Worm (Caenorhabditis elegans): ENCODE results near the gene znf-598.
"Not testable (repeated sequence)": the region's sequence is repeated elsewhere in the genome, so short reads cannot be mapped to it uniquely, and the experiment has no call there.

The znf-598 gene

DNA sequence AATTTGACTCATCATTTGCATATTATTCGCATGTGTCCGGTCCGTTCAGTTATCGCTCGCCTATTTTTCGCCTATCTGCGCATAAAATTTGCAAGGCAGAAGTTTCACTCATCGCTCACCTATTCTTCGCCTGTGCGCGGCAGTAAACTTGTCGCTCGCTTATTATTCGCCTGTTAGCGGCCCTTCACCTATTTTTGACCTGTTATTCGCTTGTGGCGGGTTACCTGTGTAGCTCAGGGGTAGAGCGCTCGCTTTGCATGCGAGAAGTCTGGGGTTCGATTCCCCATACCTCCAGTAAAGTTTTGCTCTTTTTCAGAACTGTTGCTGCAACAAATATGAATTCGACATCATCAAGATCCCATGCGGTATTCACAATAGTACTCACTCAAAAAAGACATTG lies 24.2 kb upstream of the znf-598 start:
- TF ChIP-seq nhr-48 (tag; optimal IDR thresholded peaks at IDR 0.05) = peak; percentile 10
- TF ChIP-seq hif-1 (tag; optimal IDR thresholded peaks at IDR 0.05) = peak in 1 of 2 experiments; percentile 14
- peak; percentile 49 for TF ChIP-seq mes-2 (tag; optimal IDR thresholded peaks at IDR 0.05; ENCODE audit: poor library complexity, severe bottlenecking)
- peak; percentile 92 to 96; a peak in 3 of 4 replicates for TF ChIP-seq madf-5 (GFP tag; IDR thresholded peaks at IDR 0.05)
- TF ChIP-seq hlh-11 (tag; optimal IDR thresholded peaks at IDR 0.05) = peak; percentile 30
- TF ChIP-seq daf-19 (GFP tag; conservative IDR thresholded peaks at IDR 0.05) = peak; percentile 83
- peak; percentile 91 for TF ChIP-seq pha-4 (GFP tag; IDR thresholded peaks at IDR 0.05)
- not testable (repeated sequence) for TF ChIP-seq pha-4 (tag; optimal IDR thresholded peaks at IDR 0.05)
- TF ChIP-seq dmd-6 (GFP tag; IDR thresholded peaks at IDR 0.05) = peak; percentile 62
- peak in 1 of 2 experiments; percentile 61 for TF ChIP-seq daf-16 (GFP tag; optimal IDR thresholded peaks at IDR 0.05)
- TF ChIP-seq daf-16 (tag; optimal IDR thresholded peaks at IDR 0.05) = peak; percentile 24
- TF ChIP-seq ctbp-1 (GFP tag; IDR thresholded peaks at IDR 0.05) = peak; percentile 88
- TF ChIP-seq Y105C5A.15 (GFP tag; IDR thresholded peaks at IDR 0.05) = peak; percentile 91
- peak; percentile 89 for TF ChIP-seq lin-1 (GFP tag; IDR thresholded peaks at IDR 0.05)
- TF ChIP-seq spr-3 (GFP tag; optimal IDR thresholded peaks at IDR 0.05) = peak; percentile 67
- peak; percentile 29 for TF ChIP-seq aha-1 (tag)
- peak; percentile 25 for TF ChIP-seq spr-1 (tag; optimal IDR thresholded peaks at IDR 0.05)
- peak; percentile 83 for TF ChIP-seq nhr-111 (GFP tag; optimal IDR thresholded peaks at IDR 0.05)
- TF ChIP-seq hmg-1.1 (GFP tag; IDR thresholded peaks at IDR 0.05) = peak; percentile 72
- TF ChIP-seq mdt-29 (GFP tag; IDR thresholded peaks at IDR 0.05) = peak; percentile 61
- 0 out of 2 replicates have a peak, but pooled peaks have one; percentile 63 for TF ChIP-seq Y75B8A.6 (GFP tag; IDR thresholded peaks at IDR 0.05)
- peak; percentile 38 for TF ChIP-seq unc-130 (GFP tag; optimal IDR thresholded peaks at IDR 0.05)
- TF ChIP-seq lin-38 (GFP tag; IDR thresholded peaks at IDR 0.05) = peak; percentile 81
- TF ChIP-seq arid-1 (GFP tag; conservative IDR thresholded peaks at IDR 0.05) = peak; percentile 90
- TF ChIP-seq php-3 (GFP tag; IDR thresholded peaks at IDR 0.05) = peak; percentile 70
- peak; percentile 75; the same call in 1 of the 2 replicates for TF ChIP-seq mxl-2 (GFP tag; conservative IDR thresholded peaks at IDR 0.05)
- 0 out of 2 replicates have a peak, but pooled peaks have one; percentile 45 for TF ChIP-seq lin-29 (GFP tag; IDR thresholded peaks at IDR 0.05)
- peak; percentile 89 for TF ChIP-seq tra-1 (GFP tag; IDR thresholded peaks at IDR 0.05)
- peak; percentile 97 for TF ChIP-seq F26F4.8 (GFP tag; conservative IDR thresholded peaks at IDR 0.05)
- peak; percentile 9 for TF ChIP-seq gei-8 (GFP tag; optimal IDR thresholded peaks at IDR 0.05)
- TF ChIP-seq ceh-20 (GFP tag; IDR thresholded peaks at IDR 0.05) = peak; percentile 40; the same call in 1 of the 2 replicates
- peak; percentile 97 for TF ChIP-seq egl-43 (GFP tag; IDR thresholded peaks at IDR 0.05)
- peak; percentile 22 for TF ChIP-seq mxl-3 (GFP tag; optimal IDR thresholded peaks at IDR 0.05)
- peak; percentile 86 for TF ChIP-seq madf-9 (GFP tag; conservative IDR thresholded peaks at IDR 0.05)
- peak; percentile 78; the same call in 1 of the 2 replicates for TF ChIP-seq saeg-2 (GFP tag; IDR thresholded peaks at IDR 0.05)
- TF ChIP-seq nhr-41 (GFP tag; IDR thresholded peaks at IDR 0.05) = peak; percentile 88; the same call in 1 of the 2 replicates
- TF ChIP-seq D1046.2 (GFP tag; IDR thresholded peaks at IDR 0.05) = peak; percentile 85; the same call in 1 of the 2 replicates
- TF ChIP-seq dmd-9 (GFP tag; IDR thresholded peaks at IDR 0.05) = peak; percentile 87
- peak; percentile 96 for TF ChIP-seq F44E2.7 (GFP tag; IDR thresholded peaks at IDR 0.05)
- peak; percentile 42 for TF ChIP-seq rbr-2 (tag; optimal IDR thresholded peaks at IDR 0.05)
- TF ChIP-seq ceh-44 (GFP tag; IDR thresholded peaks at IDR 0.05) = peak; percentile 95
- peak; percentile 98 for TF ChIP-seq lim-7 (GFP tag; IDR thresholded peaks at IDR 0.05)
- peak; percentile 74 for TF ChIP-seq T26A8.4 (GFP tag; IDR thresholded peaks at IDR 0.05)
- peak; percentile 72; the same call in 1 of the 2 replicates for TF ChIP-seq snpc-1.2 (GFP tag; IDR thresholded peaks at IDR 0.05)
- peak; percentile 89 for TF ChIP-seq Y48G9A.11 (GFP tag; IDR thresholded peaks at IDR 0.05)
- peak; percentile 98 for TF ChIP-seq dmd-8 (GFP tag; IDR thresholded peaks at IDR 0.05)
- TF ChIP-seq set-16 (GFP tag; IDR thresholded peaks at IDR 0.05) = peak; percentile 53; the same call in 1 of the 2 replicates
- peak; percentile 94 for TF ChIP-seq vab-7 (GFP tag; IDR thresholded peaks at IDR 0.05)

All from whole organism, L4 larva.